Fruit fly (Drosophila melanogaster) whole organism, embryonic: ENCODE data around the gene slf.

Experiments used
- Asciz ChIP-seq: fragments of 200-800 bp; sonication (Bioruptor generic); optimal IDR thresholded peaks from 2 replicates; lab custom pipeline; 2017; ENCODE audit warnings: missing biosample characterization, mild to moderate bottlenecking, missing genetic modification characterization, missing genetic modification reagents
- Atf3 ChIP-seq: fragments of 200-800 bp; sonication (Bioruptor generic); optimal IDR thresholded peaks from 3 replicates; lab custom pipeline; 2016; ENCODE audit warnings: missing biosample characterization, missing genetic modification characterization
- CG11560 ChIP-seq: fragments of 200-800 bp; sonication (Bioruptor generic); IDR thresholded peaks from 3 replicates; pipeline ENCODE4 v1.3.6; 2022; ENCODE audit warnings: missing biosample characterization, missing genetic modification characterization
- CG11723 ChIP-seq: fragments of 200-800 bp; sonication (Bioruptor generic); optimal IDR thresholded peaks from 2 replicates; lab custom pipeline; 2017; ENCODE audit warnings: missing biosample characterization, mild to moderate bottlenecking, missing genetic modification characterization
- CG12391 ChIP-seq: fragments of 200-800 bp; sonication (Bioruptor generic); optimal IDR thresholded peaks from 3 replicates; lab custom pipeline; 2018; ENCODE audit warnings: missing biosample characterization, mild to moderate bottlenecking, missing genetic modification characterization, moderate library complexity
- CG12942 ChIP-seq: fragments of 200-800 bp; sonication (Bioruptor generic); optimal IDR thresholded peaks from 3 replicates; lab custom pipeline; 2016; ENCODE audit warnings: missing biosample characterization, missing genetic modification characterization
- CG14710 ChIP-seq: fragments of 200-800 bp; sonication (Bioruptor generic); optimal IDR thresholded peaks from 3 replicates; lab custom pipeline; 2019; ENCODE audit warnings: missing biosample characterization, mild to moderate bottlenecking, missing genetic modification characterization, moderate library complexity
- CG1792 ChIP-seq: fragments of 200-800 bp; sonication (Bioruptor generic); optimal IDR thresholded peaks from 2 replicates; lab custom pipeline; 2016; ENCODE audit warnings: missing biosample characterization, missing genetic modification characterization
- CG18011 ChIP-seq: fragments of 200-800 bp; sonication (Bioruptor generic); optimal IDR thresholded peaks from 2 replicates; lab custom pipeline; 2017; ENCODE audit warnings: missing biosample characterization, missing genetic modification characterization, mild to moderate bottlenecking, moderate library complexity, missing genotype
- CG1832 ChIP-seq: fragments of 200-800 bp; sonication (Bioruptor generic); optimal IDR thresholded peaks from 2 replicates; lab custom pipeline; 2017; ENCODE audit warnings: missing biosample characterization, mild to moderate bottlenecking, missing genetic modification characterization, inconsistent platforms
- CG2202 ChIP-seq: fragments of 200-800 bp; sonication (Bioruptor generic); optimal IDR thresholded peaks from 2 replicates; lab custom pipeline; 2018; ENCODE audit warnings: missing biosample characterization, mild to moderate bottlenecking, missing genetic modification characterization
- CG32532 ChIP-seq: fragments of 200-800 bp; sonication (Bioruptor generic); IDR thresholded peaks from 2 replicates; pipeline ENCODE4 v1.3.6; 2022; ENCODE audit warnings: missing biosample characterization, missing genetic modification characterization
- CG3726 ChIP-seq: fragments of 200-800 bp; sonication (Bioruptor generic); IDR thresholded peaks from 3 replicates; pipeline ENCODE4, ENCODE4 v1.3.6; 2022; ENCODE audit warnings: missing biosample characterization, missing genetic modification characterization
- CG4730 ChIP-seq: fragments of 200-800 bp; sonication (Bioruptor generic); IDR thresholded peaks from 2 replicates; pipeline ENCODE4 v1.3.6; 2022; ENCODE audit warnings: missing biosample characterization, missing genetic modification characterization
- CG6791 ChIP-seq: fragments of 200-800 bp; sonication (Bioruptor generic); IDR thresholded peaks from 3 replicates; pipeline ENCODE4 v1.3.6; 2022; ENCODE audit warnings: missing biosample characterization, missing genetic modification characterization; ENCODE audit not compliant: partially characterized antibody
- CG6813 ChIP-seq: fragments of 200-800 bp; sonication (Bioruptor generic); optimal IDR thresholded peaks from 2 replicates; lab custom pipeline; 2017; ENCODE audit warnings: missing biosample characterization, missing genetic modification characterization, mild to moderate bottlenecking, moderate library complexity, missing genetic modification reagents
- CG7928 ChIP-seq: fragments of 200-800 bp; sonication (Bioruptor generic); optimal IDR thresholded peaks from 2 replicates; lab custom pipeline; 2017; ENCODE audit warnings: missing biosample characterization, mild to moderate bottlenecking, missing genetic modification characterization
- CG8388 ChIP-seq: fragments of 200-800 bp; sonication (Bioruptor generic); optimal IDR thresholded peaks from 2 replicates; lab custom pipeline; 2019; ENCODE audit warnings: missing biosample characterization, mild to moderate bottlenecking, missing genetic modification characterization, moderate library complexity
- CG8765 ChIP-seq: fragments of 200-800 bp; sonication (Bioruptor generic); IDR thresholded peaks from 2 replicates; pipeline ENCODE4 v1.3.6; 2022; ENCODE audit warnings: missing biosample characterization, missing genetic modification characterization
- CG9727 ChIP-seq: fragments of 200-800 bp; sonication (Bioruptor generic); optimal IDR thresholded peaks from 3 replicates; lab custom pipeline; 2017; ENCODE audit warnings: missing biosample characterization, mild to moderate bottlenecking, missing genetic modification characterization
- CHES-1-like ChIP-seq: fragments of 200-800 bp; sonication (Bioruptor generic); optimal IDR thresholded peaks from 2 replicates; lab custom pipeline; 2016; ENCODE audit warnings: missing biosample characterization, missing genetic modification characterization
- Dbx ChIP-seq: fragments of 200-800 bp; sonication (Bioruptor generic); IDR thresholded peaks from 3 replicates; pipeline ENCODE4 v1.3.6; 2022; ENCODE audit warnings: missing biosample characterization, missing genetic modification characterization
- Dek ChIP-seq: fragments of 200-800 bp; sonication (Bioruptor generic); optimal IDR thresholded peaks from 3 replicates; lab custom pipeline; 2019; ENCODE audit warnings: missing biosample characterization, mild to moderate bottlenecking, missing genetic modification characterization, moderate library complexity
- HLHmδ ChIP-seq: fragments of 200-800 bp; sonication (Bioruptor generic); optimal IDR thresholded peaks from 2 replicates; lab custom pipeline; 2018; ENCODE audit warnings: missing biosample characterization, mild to moderate bottlenecking, missing genetic modification characterization, moderate library complexity
- Hmx ChIP-seq: fragments of 200-800 bp; sonication (Bioruptor generic); optimal IDR thresholded peaks from 2 replicates; lab custom pipeline; 2016; ENCODE audit warnings: missing biosample characterization, missing genetic modification characterization
- MBD-R2 ChIP-seq: fragments of 200-800 bp; sonication (Bioruptor generic); IDR thresholded peaks from 2 replicates; pipeline ENCODE4 v1.3.6; 2022; ENCODE audit warnings: missing biosample characterization, missing genetic modification characterization
- Mad ChIP-seq: fragments of 200-800 bp; sonication (Bioruptor generic); optimal IDR thresholded peaks from 2 replicates; lab custom pipeline; 2016; ENCODE audit warnings: missing biosample characterization, missing genetic modification characterization
- NFAT ChIP-seq: fragments of 200-800 bp; sonication (Bioruptor generic); IDR thresholded peaks from 2 replicates; pipeline ENCODE4 v1.3.6; 2022; ENCODE audit warnings: missing biosample characterization, missing genetic modification characterization
- PHDP ChIP-seq: fragments of 200-800 bp; sonication (Bioruptor generic); optimal IDR thresholded peaks from 3 replicates; lab custom pipeline; 2018; ENCODE audit warnings: missing biosample characterization, mild to moderate bottlenecking, missing genetic modification characterization, moderate library complexity
- Sox100B ChIP-seq: fragments of 200-800 bp; sonication (Bioruptor generic); optimal IDR thresholded peaks from 3 replicates; lab custom pipeline; 2018; ENCODE audit warnings: missing biosample characterization, mild to moderate bottlenecking, missing genetic modification characterization
- Stat92E ChIP-seq, 3 experiments: fragments of >200 bp in 2 of 3; fragments of 200-800 bp in 1 of 3; sonication (Bioruptor generic) in 1 of 3; optimal IDR thresholded peaks; 2 replicates each; lab custom pipeline; 2017 to 2019; ENCODE audit warnings: missing biosample characterization in 3 of 3, missing genetic modification characterization in 3 of 3, mild to moderate bottlenecking in 1 of 3, moderate library complexity in 1 of 3
- az2 ChIP-seq: fragments of 200-800 bp; sonication (Bioruptor generic); optimal IDR thresholded peaks from 3 replicates; lab custom pipeline; 2016; ENCODE audit warnings: missing biosample characterization, missing genetic modification characterization
- bab2 ChIP-seq: fragments of 200-800 bp; sonication (Bioruptor generic); optimal IDR thresholded peaks from 2 replicates; lab custom pipeline; 2016; ENCODE audit warnings: missing biosample characterization, missing genetic modification characterization
- bbx ChIP-seq: fragments of 200-800 bp; sonication (Bioruptor generic); IDR thresholded peaks from 2 replicates; pipeline ENCODE4 v1.3.6; 2022; ENCODE audit warnings: missing biosample characterization, missing genetic modification characterization; ENCODE audit not compliant: partially characterized antibody
- bsh ChIP-seq, 2 experiments: fragments of 200-800 bp; sonication (Bioruptor generic); optimal IDR thresholded peaks; 2 replicates each; lab custom pipeline; 2017 to 2018; ENCODE audit warnings: mild to moderate bottlenecking in 2 of 2, missing biosample characterization in 2 of 2, missing genetic modification characterization in 2 of 2, moderate library complexity in 1 of 2
- btn ChIP-seq: fragments of 200-800 bp; sonication (Bioruptor generic); optimal IDR thresholded peaks from 2 replicates; lab custom pipeline; 2016; ENCODE audit warnings: missing biosample characterization, missing genetic modification characterization
- danr ChIP-seq: fragments of 200-800 bp; sonication (Bioruptor generic); IDR thresholded peaks from 2 replicates; pipeline ENCODE4 v1.3.6; 2022; ENCODE audit warnings: missing biosample characterization, missing genetic modification characterization
- dimm ChIP-seq: fragments of 200-800 bp; sonication (Bioruptor generic); IDR thresholded peaks from 2 replicates; pipeline ENCODE4 v1.3.6; 2022; ENCODE audit warnings: missing biosample characterization, missing genetic modification characterization
- emc ChIP-seq: fragments of 200-800 bp; sonication (Bioruptor generic); optimal IDR thresholded peaks from 2 replicates; lab custom pipeline; 2016; ENCODE audit warnings: missing biosample characterization, missing genetic modification characterization
- fd3F ChIP-seq: fragments of 200-800 bp; sonication (Bioruptor generic); optimal IDR thresholded peaks from 2 replicates; lab custom pipeline; 2018; ENCODE audit warnings: missing biosample characterization, mild to moderate bottlenecking, missing genetic modification characterization, moderate library complexity
- fu2 ChIP-seq: fragments of 200-800 bp; sonication (Bioruptor generic); optimal IDR thresholded peaks from 2 replicates; lab custom pipeline; 2016; ENCODE audit warnings: missing biosample characterization, missing genetic modification characterization
- gce ChIP-seq: fragments of 200-800 bp; sonication (Bioruptor generic); IDR thresholded peaks from 3 replicates; pipeline ENCODE4 v1.3.6; 2022; ENCODE audit warnings: missing biosample characterization, missing genetic modification characterization
- gsb-n ChIP-seq: fragments of 200-800 bp; sonication (Bioruptor generic); optimal IDR thresholded peaks from 3 replicates; lab custom pipeline; 2018; ENCODE audit warnings: missing biosample characterization, mild to moderate bottlenecking, missing genetic modification characterization
- kay ChIP-seq: fragments of 200-800 bp; sonication (Bioruptor generic); optimal IDR thresholded peaks from 2 replicates; lab custom pipeline; 2016; ENCODE audit warnings: missing biosample characterization, missing genetic modification characterization
- knrl ChIP-seq: fragments of 200-800 bp; sonication (Bioruptor generic); IDR thresholded peaks from 3 replicates; pipeline ENCODE4 v1.3.6; 2022; ENCODE audit warnings: missing biosample characterization, missing genetic modification characterization; ENCODE audit not compliant: partially characterized antibody
- mirr ChIP-seq: fragments of 200-800 bp; sonication (Bioruptor generic); optimal IDR thresholded peaks from 3 replicates; lab custom pipeline; 2018; ENCODE audit warnings: missing biosample characterization, mild to moderate bottlenecking, missing genetic modification characterization
- rib ChIP-seq: fragments of 200-800 bp; sonication (Bioruptor generic); IDR thresholded peaks from 2 replicates; pipeline ENCODE4 v1.3.6; 2022; ENCODE audit warnings: missing biosample characterization, missing genetic modification characterization
- toy ChIP-seq: fragments of 200-800 bp; sonication (Bioruptor generic); IDR thresholded peaks from 2 replicates; pipeline ENCODE4 v1.3.6; 2022; ENCODE audit warnings: missing biosample characterization, missing genetic modification characterization
- wek ChIP-seq: fragments of 200-800 bp; sonication (Bioruptor generic); optimal IDR thresholded peaks from 3 replicates; lab custom pipeline; 2018; ENCODE audit warnings: missing biosample characterization, mild to moderate bottlenecking, missing genetic modification characterization, moderate library complexity

slf gene

DNA sequence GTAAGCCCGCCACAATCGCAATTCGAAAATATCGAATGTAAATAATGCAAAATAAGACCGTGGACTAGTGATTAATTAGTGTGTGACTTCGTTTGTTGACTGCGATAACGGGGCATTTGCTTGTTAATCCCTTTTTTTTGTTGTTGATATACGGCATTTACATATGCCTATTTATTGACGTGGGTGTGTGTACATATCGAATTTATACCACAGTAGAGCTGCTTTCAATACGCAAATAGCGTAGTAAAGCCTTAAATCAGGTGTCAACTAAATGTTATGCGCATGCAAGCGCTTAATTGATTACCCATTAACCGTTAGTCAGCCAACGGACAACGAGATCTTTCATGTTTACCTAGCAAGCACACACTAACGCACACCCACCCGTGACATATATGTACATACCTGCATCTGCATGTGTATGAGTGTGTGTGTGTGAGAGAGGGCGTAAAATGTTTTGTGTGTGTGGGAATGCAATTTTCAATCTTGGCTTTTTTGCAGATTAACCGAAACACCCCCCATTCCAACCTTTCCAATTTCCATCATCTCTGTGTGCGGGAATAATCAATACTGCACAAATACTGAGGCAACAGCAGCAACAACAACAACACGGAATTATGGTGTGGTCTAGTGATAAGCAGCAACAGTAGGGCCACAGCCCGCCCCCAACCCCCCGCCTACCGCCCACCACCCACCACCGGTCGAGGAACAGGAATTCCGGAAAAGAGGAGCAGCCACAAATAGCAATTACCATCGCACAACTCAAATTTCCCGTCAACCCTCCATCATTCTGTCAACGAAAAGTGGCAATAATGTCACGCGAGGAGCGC, 37.0 kb upstream of the slf start (continued):
- peak; percentile 76 for TF ChIP-seq Sox100B (GFP tag; lab: Kevin White, UChicago)
- no peak for TF ChIP-seq kay (GFP tag; lab: Kevin White, UChicago)
- TF ChIP-seq mirr (GFP tag; lab: Kevin White, UChicago): peak; percentile 32
- TF ChIP-seq CG32532 (GFP tag; lab: Robert Waterston, UW): no peak
- TF ChIP-seq CG1832 (GFP tag; lab: Kevin White, UChicago): no peak
- no peak for TF ChIP-seq fu2 (GFP tag; lab: Kevin White, UChicago)
- peak; percentile 33 for TF ChIP-seq CG8388 (GFP tag; lab: Kevin White, UChicago)
- TF ChIP-seq CG9727 (GFP tag; lab: Kevin White, UChicago): peak; percentile 8
- TF ChIP-seq HLHmδ (GFP tag; lab: Kevin White, UChicago): no peak
- TF ChIP-seq CG12391 (tag; lab: Kevin White, UChicago): no peak
- TF ChIP-seq emc (GFP tag; lab: Kevin White, UChicago): no peak
- peak; percentile 43 for TF ChIP-seq bab2
- TF ChIP-seq fd3F (GFP tag; lab: Kevin White, UChicago): no peak
- TF ChIP-seq CG2202 (tag; lab: Kevin White, UChicago): peak; percentile 37
- peak; percentile 20 for TF ChIP-seq btn
- no peak for TF ChIP-seq rib (GFP tag; lab: Robert Waterston, UW)
- TF ChIP-seq toy (GFP tag; lab: Robert Waterston, UW): no peak
- no peak for TF ChIP-seq NFAT (GFP tag; lab: Robert Waterston, UW)
- no peak for TF ChIP-seq CG6791 (GFP tag; lab: Robert Waterston, UW)
- no peak for TF ChIP-seq CG8765 (GFP tag; lab: Robert Waterston, UW)
- TF ChIP-seq Stat92E (GFP tag; optimal IDR thresholded peaks at IDR 0.05; lab: Kevin White, UChicago): no peak
- TF ChIP-seq CG14710: peak; percentile 42
- no peak for TF ChIP-seq Atf3 (GFP tag; lab: Kevin White, UChicago)
- TF ChIP-seq CG6813 (GFP tag; lab: Kevin White, UChicago): peak; percentile 71
- TF ChIP-seq CG12942: no peak
- peak; percentile 63 for TF ChIP-seq wek
- peak; percentile 19 for TF ChIP-seq PHDP (tag; lab: Kevin White, UChicago)
- TF ChIP-seq CG11560 (tag; lab: Robert Waterston, UW): no peak
- TF ChIP-seq dimm (GFP tag; lab: Robert Waterston, UW): no peak
- TF ChIP-seq CG11723 (GFP tag; lab: Kevin White, UChicago): peak; percentile 37
- TF ChIP-seq gce (GFP tag; lab: Robert Waterston, UW): no peak
- TF ChIP-seq danr (GFP tag; lab: Robert Waterston, UW): no peak
- TF ChIP-seq knrl: no peak
- peak; percentile 15 for TF ChIP-seq gsb-n (tag; lab: Kevin White, UChicago)
- TF ChIP-seq CG4730 (GFP tag; lab: Robert Waterston, UW): no peak
- TF ChIP-seq MBD-R2 (GFP tag; lab: Robert Waterston, UW): peak; percentile 33; the same call in 1 of the 2 replicates
- no peak for TF ChIP-seq Hmx (GFP tag; lab: Kevin White, UChicago)
- TF ChIP-seq az2 (GFP tag; lab: Kevin White, UChicago): no peak
- no peak for TF ChIP-seq CG7928 (GFP tag; lab: Kevin White, UChicago)
- TF ChIP-seq CHES-1-like (GFP tag; lab: Kevin White, UChicago): no peak
- no peak for TF ChIP-seq CG18011 (GFP tag; lab: Kevin White, UChicago)
- TF ChIP-seq Mad (GFP tag; lab: Kevin White, UChicago): no peak
- TF ChIP-seq Asciz: peak; percentile 85
- no peak for TF ChIP-seq CG3726 (GFP tag; lab: Robert Waterston, UW)
- TF ChIP-seq Dbx: no peak
- peak in 1 of 2 experiments; percentile 66 for TF ChIP-seq bsh (GFP tag; optimal IDR thresholded peaks at IDR 0.05; lab: Kevin White, UChicago)
- TF ChIP-seq Dek: no peak
- no peak for TF ChIP-seq bbx (GFP tag; lab: Robert Waterston, UW)
- peak; percentile 68 for TF ChIP-seq CG1792 (GFP tag; lab: Kevin White, UChicago)
